Worm (Caenorhabditis elegans): ENCODE results near the gene ZK822.9.

Gene ZK822.9

ce11 chrIV:11911723-11912122 lies 4.0 kb upstream of the ZK822.9 start, which contains the start of gene VZK822L.2:
Gene VZK822L.2, plus strand, starts transcription at chrIV:11912023.
- no peak for TF ChIP-seq klf-2 (GFP tag; conservative IDR thresholded peaks at IDR 0.05)
- TF ChIP-seq ref-1 (GFP tag; conservative IDR thresholded peaks at IDR 0.05): no peak
- TF ChIP-seq ztf-23 (GFP tag; IDR thresholded peaks at IDR 0.05): no peak
- no peak for TF ChIP-seq T22C8.4 (GFP tag; IDR thresholded peaks at IDR 0.05)
- no peak for TF ChIP-seq med-1 (GFP tag; optimal IDR thresholded peaks at IDR 0.05; ENCODE audit: insufficient read depth)
- TF ChIP-seq cog-1 (tag; optimal IDR thresholded peaks at IDR 0.05): no peak
- no peak for TF ChIP-seq flt-1 (GFP tag; IDR thresholded peaks at IDR 0.05)
- no peak for TF ChIP-seq ztf-29 (GFP tag; IDR thresholded peaks at IDR 0.05)
- no peak for TF ChIP-seq tab-1 (GFP tag; IDR thresholded peaks at IDR 0.05)

DNA sequence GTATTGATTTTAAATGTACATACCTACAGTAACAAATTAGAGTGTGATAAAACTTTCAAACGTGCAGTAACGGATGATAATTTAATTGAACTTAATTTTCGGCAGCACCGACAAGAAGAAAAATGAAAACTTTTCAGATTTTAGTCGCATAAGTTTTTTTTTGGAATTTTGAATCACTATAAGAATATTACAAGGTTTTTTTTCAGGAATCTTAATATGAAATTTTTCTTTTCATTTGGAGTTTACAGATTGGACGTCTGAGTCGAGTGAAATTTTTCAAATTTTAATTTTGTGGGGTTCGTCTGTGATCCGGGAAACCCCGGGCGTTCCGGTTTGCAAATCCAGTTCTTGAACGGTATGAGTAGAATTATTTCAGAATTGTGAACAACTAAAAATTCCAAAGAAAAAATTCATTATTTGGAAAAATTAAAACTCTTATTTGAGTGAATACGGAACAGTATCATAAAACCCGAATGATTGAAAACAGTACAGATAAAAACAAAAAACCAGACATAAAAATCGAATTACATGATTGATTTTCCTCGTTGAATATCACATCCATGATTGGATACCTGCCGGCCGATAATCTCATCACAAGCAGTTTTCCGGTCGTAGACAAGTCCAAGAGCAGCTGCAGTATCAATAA lies 2.3 kb upstream of the ZK822.9 start:
- TF ChIP-seq flt-1 (GFP tag; IDR thresholded peaks at IDR 0.05) (no peak), cog-1 (tag; optimal IDR thresholded peaks at IDR 0.05) (no peak)

ce11 chrIV:11914260-11914836 lies 1.4 kb upstream of the ZK822.9 start:
- TF ChIP-seq klf-2 (GFP tag; conservative IDR thresholded peaks at IDR 0.05) (no peak), cog-1 (tag; optimal IDR thresholded peaks at IDR 0.05) (no peak), tab-1 (GFP tag; IDR thresholded peaks at IDR 0.05) (no peak), ztf-29 (GFP tag; IDR thresholded peaks at IDR 0.05) (no peak), ztf-23 (GFP tag; IDR thresholded peaks at IDR 0.05) (no peak), ref-1 (GFP tag; conservative IDR thresholded peaks at IDR 0.05) (no peak), flt-1 (GFP tag; IDR thresholded peaks at IDR 0.05) (no peak), T22C8.4 (GFP tag; IDR thresholded peaks at IDR 0.05) (no peak), med-1 (GFP tag; optimal IDR thresholded peaks at IDR 0.05; ENCODE audit: insufficient read depth) (no peak)

ce11 chrIV:11914837-11915737 lies 660 bp upstream of the ZK822.9 start, which contains the start of gene fat-6:
Gene fat-6, minus strand, starts transcription at chrIV:11915687.
- no peak for TF ChIP-seq med-1 (GFP tag; optimal IDR thresholded peaks at IDR 0.05; ENCODE audit: insufficient read depth)
- no peak for TF ChIP-seq tab-1 (GFP tag; IDR thresholded peaks at IDR 0.05)
- no peak for TF ChIP-seq ztf-23 (GFP tag; IDR thresholded peaks at IDR 0.05)
- TF ChIP-seq cog-1 (tag; optimal IDR thresholded peaks at IDR 0.05): no peak
- TF ChIP-seq ref-1 (GFP tag; conservative IDR thresholded peaks at IDR 0.05): no peak
- TF ChIP-seq klf-2 (GFP tag; conservative IDR thresholded peaks at IDR 0.05): no peak
- TF ChIP-seq ztf-29 (GFP tag; IDR thresholded peaks at IDR 0.05): no peak
- TF ChIP-seq T22C8.4 (GFP tag; IDR thresholded peaks at IDR 0.05): no peak
- TF ChIP-seq flt-1 (GFP tag; IDR thresholded peaks at IDR 0.05): no peak

DNA sequence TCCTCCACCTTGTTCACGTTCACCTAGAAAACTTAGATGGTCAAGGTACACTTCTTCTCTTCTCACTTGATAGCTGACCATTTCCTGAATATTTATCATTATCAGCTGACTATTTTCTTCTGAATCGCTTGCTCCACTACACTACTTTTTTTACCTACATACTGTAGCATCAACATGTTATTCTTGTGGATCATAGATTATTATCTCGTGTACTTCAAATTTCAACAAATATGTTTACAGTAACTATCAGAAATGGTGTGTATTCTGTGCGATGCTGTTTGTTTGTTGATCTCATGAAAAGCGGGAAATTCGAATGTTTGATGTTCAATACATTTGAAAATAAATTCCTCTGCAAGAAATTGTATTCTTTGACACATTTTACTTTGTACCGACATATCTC lies 1.2 kb downstream of the ZK822.9 start, which contains the start of gene ZK822.10:
Gene ZK822.10, plus strand, starts transcription at position 231 of the 400 bp plus-strand sequence.
- TF ChIP-seq cog-1 (tag; optimal IDR thresholded peaks at IDR 0.05): no peak

ce11 chrIV:11917886-11918285 lies 2.1 kb downstream of the ZK822.9 start:
- TF ChIP-seq T22C8.4 (GFP tag; IDR thresholded peaks at IDR 0.05) (no peak), cog-1 (tag; optimal IDR thresholded peaks at IDR 0.05) (no peak), ztf-23 (GFP tag; IDR thresholded peaks at IDR 0.05) (no peak), med-1 (GFP tag; optimal IDR thresholded peaks at IDR 0.05; ENCODE audit: insufficient read depth) (no peak), ztf-29 (GFP tag; IDR thresholded peaks at IDR 0.05) (no peak), flt-1 (GFP tag; IDR thresholded peaks at IDR 0.05) (no peak)

ce11 chrIV:11919067-11919466 lies 3.3 kb downstream of the ZK822.9 start:
- no peak for TF ChIP-seq ref-1 (GFP tag; conservative IDR thresholded peaks at IDR 0.05)

ce11 chrIV:11922011-11922410 lies 6.3 kb downstream of the ZK822.9 start, which contains the start of gene ZK822.1:
Gene ZK822.1, minus strand, starts transcription at chrIV:11922131.
- TF ChIP-seq flt-1 (GFP tag; IDR thresholded peaks at IDR 0.05): no peak
- no peak for TF ChIP-seq ztf-29 (GFP tag; IDR thresholded peaks at IDR 0.05)
- TF ChIP-seq med-1 (GFP tag; optimal IDR thresholded peaks at IDR 0.05; ENCODE audit: insufficient read depth): no peak
- no peak for TF ChIP-seq T22C8.4 (GFP tag; IDR thresholded peaks at IDR 0.05)
- TF ChIP-seq klf-2 (GFP tag; conservative IDR thresholded peaks at IDR 0.05): no peak
- TF ChIP-seq cog-1 (tag; optimal IDR thresholded peaks at IDR 0.05): no peak
- TF ChIP-seq ref-1 (GFP tag; conservative IDR thresholded peaks at IDR 0.05): no peak
- no peak for TF ChIP-seq ztf-23 (GFP tag; IDR thresholded peaks at IDR 0.05)
- TF ChIP-seq tab-1 (GFP tag; IDR thresholded peaks at IDR 0.05): no peak

ce11 chrIV:11923074-11923473 lies 7.3 kb downstream of the ZK822.9 start, which contains the start of gene srlf-31:
Gene srlf-31, minus strand, starts transcription at chrIV:11923174.
- TF ChIP-seq T22C8.4 (GFP tag; IDR thresholded peaks at IDR 0.05) (no peak), ztf-29 (GFP tag; IDR thresholded peaks at IDR 0.05) (no peak), med-1 (GFP tag; optimal IDR thresholded peaks at IDR 0.05; ENCODE audit: insufficient read depth) (no peak), flt-1 (GFP tag; IDR thresholded peaks at IDR 0.05) (no peak), ref-1 (GFP tag; conservative IDR thresholded peaks at IDR 0.05) (no peak), ztf-23 (GFP tag; IDR thresholded peaks at IDR 0.05) (no peak), klf-2 (GFP tag; conservative IDR thresholded peaks at IDR 0.05) (no peak), cog-1 (tag; optimal IDR thresholded peaks at IDR 0.05) (no peak), tab-1 (GFP tag; IDR thresholded peaks at IDR 0.05) (no peak)

DNA sequence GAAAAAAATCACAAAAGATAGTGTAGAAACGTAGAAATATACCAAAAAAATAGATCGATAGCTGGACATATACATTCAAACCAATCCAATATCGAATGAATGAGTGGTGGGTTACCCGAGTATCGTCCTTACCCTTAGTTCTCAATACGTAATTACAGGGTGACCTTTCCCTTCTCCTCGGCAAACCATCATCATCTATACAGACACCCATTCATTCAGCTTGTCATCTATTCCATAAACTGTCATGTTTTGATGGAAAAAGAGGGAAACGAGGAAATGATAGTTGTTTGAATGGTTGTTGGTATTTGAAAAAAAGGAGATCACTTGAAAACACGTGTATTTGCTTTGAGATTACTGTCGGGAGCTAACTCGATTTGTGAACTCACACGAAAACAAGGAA lies 8.3 kb downstream of the ZK822.9 start:
- TF ChIP-seq med-1 (GFP tag; optimal IDR thresholded peaks at IDR 0.05; ENCODE audit: insufficient read depth): no peak
- TF ChIP-seq ztf-29 (GFP tag; IDR thresholded peaks at IDR 0.05): no peak
- no peak for TF ChIP-seq cog-1 (tag; optimal IDR thresholded peaks at IDR 0.05)

Measured in whole organism, midembryonic.